Fruit fly (Drosophila melanogaster): Measurements from ENCODE around the gene Ilp7.

Ilp7 gene

DNA sequence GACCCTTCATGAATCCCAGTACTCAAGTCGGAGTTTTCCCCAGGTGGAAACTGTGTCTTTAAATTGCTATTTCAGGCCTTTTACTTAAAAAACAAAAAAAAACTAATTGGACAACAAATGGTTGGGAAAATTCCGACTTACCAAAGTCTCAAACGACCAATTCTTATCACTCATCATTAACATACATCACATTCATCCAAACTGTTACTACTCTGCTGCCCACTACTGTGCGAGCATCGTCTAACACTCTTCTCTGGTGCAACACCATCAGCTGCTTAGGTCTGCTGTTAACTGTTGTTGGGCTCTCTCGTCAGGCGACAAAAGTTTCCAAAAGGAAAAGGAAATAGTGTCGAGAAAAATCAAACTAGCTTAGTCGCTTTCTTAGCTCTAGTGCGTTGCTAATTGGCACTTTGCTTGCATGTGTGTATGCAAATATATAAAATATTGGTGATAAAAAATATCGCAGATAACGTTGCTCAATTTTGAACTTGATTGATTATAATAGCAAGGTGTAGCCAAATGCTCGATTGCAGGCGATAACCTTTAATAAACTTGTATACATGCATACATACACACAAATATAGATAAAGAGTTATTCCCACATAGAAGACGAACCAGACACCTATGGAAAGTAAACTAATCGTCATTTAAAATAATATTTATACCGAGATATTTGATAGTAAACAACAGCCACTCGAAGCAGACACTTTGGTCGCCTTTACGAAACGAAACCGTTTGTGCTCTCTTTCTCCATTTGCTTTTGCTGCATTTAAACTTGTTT, 26.8 kb downstream of the Ilp7 start (continued):
- TF ChIP-seq Sox102F (GFP tag; optimal IDR thresholded peaks at IDR 0.05) (peak; percentile 69), acj6 (GFP tag; optimal IDR thresholded peaks at IDR 0.05) (peak; percentile 71), pdm3 (GFP tag; optimal IDR thresholded peaks at IDR 0.05) (peak; percentile 77), dac (GFP tag; optimal IDR thresholded peaks at IDR 0.05) (peak; percentile 70), Smox (GFP tag; optimal IDR thresholded peaks at IDR 0.05) (peak; percentile 77), salr (GFP tag; optimal IDR thresholded peaks at IDR 0.05) (peak in 1 of 2 experiments; percentile 84), CG34406 (GFP tag; optimal IDR thresholded peaks at IDR 0.05) (peak; percentile 42), fkh (GFP tag; optimal IDR thresholded peaks at IDR 0.05) (peak; percentile 68), cyc (GFP tag; optimal IDR thresholded peaks at IDR 0.05) (peak; percentile 70), Eip93F (GFP tag; optimal IDR thresholded peaks at IDR 0.05) (no peak), Eip78C (GFP tag) (peak; percentile 92), Gug (GFP tag; IDR thresholded peaks at IDR 0.05) (no peak), Sox14 (GFP tag; optimal IDR thresholded peaks at IDR 0.05) (peak; percentile 70), vri (GFP tag; optimal IDR thresholded peaks at IDR 0.05) (peak; percentile 40), CG8632 (GFP tag; optimal IDR thresholded peaks at IDR 0.05) (peak; percentile 63), CG1621 (tag; optimal IDR thresholded peaks at IDR 0.05) (no peak), CG6276 (GFP tag; optimal IDR thresholded peaks at IDR 0.05) (peak; percentile 76), Blimp-1 (GFP tag; optimal IDR thresholded peaks at IDR 0.05) (peak; percentile 12), CG6854 (GFP tag; optimal IDR thresholded peaks at IDR 0.05) (no peak), CG11294 (GFP tag; IDR thresholded peaks at IDR 0.05) (peak; percentile 5; the same call in 1 of the 2 replicates), Ets96B (tag; optimal IDR thresholded peaks at IDR 0.05) (peak; percentile 41), lz (GFP tag; optimal IDR thresholded peaks at IDR 0.05) (peak; percentile 75), ss (GFP tag; optimal IDR thresholded peaks at IDR 0.05) (peak in 1 of 2 experiments; percentile 6)

DNA sequence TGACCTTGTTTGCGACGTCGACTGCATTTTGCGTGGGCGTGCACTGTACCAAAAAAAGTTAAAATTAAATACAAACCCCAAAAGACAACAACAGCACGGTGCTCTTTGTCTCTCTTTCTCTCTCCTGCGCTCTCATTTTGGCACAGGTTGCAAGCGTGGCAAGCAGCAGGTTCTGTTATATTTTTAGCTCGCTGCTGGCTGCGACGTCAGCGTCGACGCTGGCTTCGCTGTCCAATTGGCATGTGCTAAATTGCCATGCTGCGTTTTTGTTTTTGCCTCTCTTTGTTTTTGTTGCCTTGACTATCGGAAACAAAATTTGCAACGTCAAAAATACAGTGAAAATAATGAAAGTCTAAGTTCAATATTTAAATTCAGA, 27.3 kb downstream of the Ilp7 start:
- no peak for TF ChIP-seq CG4318 (GFP tag; optimal IDR thresholded peaks at IDR 0.05)
- no peak for TF ChIP-seq CG6792 (GFP tag; optimal IDR thresholded peaks at IDR 0.05)
- no peak for TF ChIP-seq CG31627 (GFP tag; optimal IDR thresholded peaks at IDR 0.05)
- TF ChIP-seq CG11762 (GFP tag; optimal IDR thresholded peaks at IDR 0.05; ENCODE audit: insufficient read depth): no peak
- TF ChIP-seq fkh (GFP tag; optimal IDR thresholded peaks at IDR 0.05): no peak
- no peak for TF ChIP-seq Eip93F (GFP tag; optimal IDR thresholded peaks at IDR 0.05)
- TF ChIP-seq dac (GFP tag; optimal IDR thresholded peaks at IDR 0.05): no peak
- TF ChIP-seq CG9139 (GFP tag; optimal IDR thresholded peaks at IDR 0.05): no peak
- no peak for TF ChIP-seq CG10631 (GFP tag; optimal IDR thresholded peaks at IDR 0.05)
- no peak for TF ChIP-seq achi (GFP tag; optimal IDR thresholded peaks at IDR 0.05)
- no peak for TF ChIP-seq eg (GFP tag; IDR thresholded peaks at IDR 0.05)
- no peak for TF ChIP-seq Sox14 (GFP tag; optimal IDR thresholded peaks at IDR 0.05)
- TF ChIP-seq CG3919 (GFP tag; optimal IDR thresholded peaks at IDR 0.05): no peak
- no peak for TF ChIP-seq salr (GFP tag; optimal IDR thresholded peaks at IDR 0.05)
- TF ChIP-seq svp (GFP tag): no peak
- no peak for TF ChIP-seq Hr4 (GFP tag; optimal IDR thresholded peaks at IDR 0.05)
- no peak for TF ChIP-seq fd85E (GFP tag; optimal IDR thresholded peaks at IDR 0.05)
- no peak for TF ChIP-seq Ets21C (GFP tag; optimal IDR thresholded peaks at IDR 0.05)

DNA sequence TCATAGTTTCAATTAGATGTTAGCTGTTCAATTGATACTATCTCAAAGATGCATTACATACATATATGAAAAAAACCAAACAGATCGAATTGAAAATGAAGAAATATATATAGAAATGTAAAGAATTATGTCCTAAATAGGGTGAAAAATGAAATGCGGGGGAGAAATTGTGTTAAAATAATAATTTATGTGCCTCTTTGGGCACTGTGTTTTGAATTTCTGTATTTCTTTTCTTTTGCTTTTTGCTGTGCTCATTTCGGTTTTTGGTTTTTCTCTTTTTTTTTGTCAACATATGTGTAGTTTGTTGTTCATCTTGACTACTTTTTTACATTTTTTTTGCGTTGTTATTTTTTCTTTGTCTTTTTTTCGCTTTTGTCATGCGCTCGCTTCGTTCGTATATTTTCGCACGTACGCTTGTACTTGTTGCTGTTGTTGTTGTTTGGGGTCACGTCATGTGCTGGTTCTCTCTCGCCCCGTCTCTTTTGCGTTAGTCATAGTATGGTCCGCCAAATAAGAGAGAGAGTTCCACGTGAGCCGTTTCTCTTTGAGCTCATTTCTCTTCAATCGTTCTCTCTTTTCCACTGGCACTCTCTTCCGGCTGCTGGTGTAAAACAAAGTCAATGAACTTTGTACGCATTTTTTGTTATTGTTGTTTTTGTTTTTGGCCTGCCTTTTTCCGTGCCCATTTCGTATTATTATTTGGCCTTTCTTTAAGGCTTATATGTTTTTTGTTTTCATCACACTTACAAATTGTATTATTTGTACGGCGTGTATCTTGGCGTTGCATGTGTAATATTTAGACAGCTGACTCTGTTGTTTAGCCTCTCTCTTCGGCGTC, 27.9 kb downstream of the Ilp7 start:
- TF ChIP-seq fd59A (GFP tag; optimal IDR thresholded peaks at IDR 0.05): peak; percentile 79
- peak; percentile 93 for TF ChIP-seq OdsH (GFP tag; optimal IDR thresholded peaks at IDR 0.05)
- TF ChIP-seq achi (GFP tag; optimal IDR thresholded peaks at IDR 0.05): peak; percentile 58
- peak; percentile 88 for TF ChIP-seq acj6 (GFP tag; optimal IDR thresholded peaks at IDR 0.05)
- TF ChIP-seq CG9139 (GFP tag; optimal IDR thresholded peaks at IDR 0.05): peak; percentile 85
- peak; percentile 15 for TF ChIP-seq cyc (GFP tag; optimal IDR thresholded peaks at IDR 0.05)
- TF ChIP-seq CG10631 (GFP tag; optimal IDR thresholded peaks at IDR 0.05): peak; percentile 87
- TF ChIP-seq CG8119 (GFP tag; IDR thresholded peaks at IDR 0.05): peak; percentile 94
- no peak for TF ChIP-seq fkh (GFP tag; optimal IDR thresholded peaks at IDR 0.05)
- TF ChIP-seq Ets96B (tag; optimal IDR thresholded peaks at IDR 0.05): peak; percentile 61
- no peak for TF ChIP-seq Hr38 (GFP tag; optimal IDR thresholded peaks at IDR 0.05)
- peak; percentile 33 for TF ChIP-seq CG11762 (GFP tag; optimal IDR thresholded peaks at IDR 0.05; ENCODE audit: insufficient read depth)
- peak; percentile 87 for TF ChIP-seq CG6808 (GFP tag; optimal IDR thresholded peaks at IDR 0.05)
- peak; percentile 89 for TF ChIP-seq CG15336 (GFP tag; IDR thresholded peaks at IDR 0.05)
- peak; percentile 85 for TF ChIP-seq Smox (GFP tag; optimal IDR thresholded peaks at IDR 0.05)
- peak; percentile 82 for TF ChIP-seq lz (GFP tag; optimal IDR thresholded peaks at IDR 0.05)
- TF ChIP-seq topi (GFP tag; optimal IDR thresholded peaks at IDR 0.05): no peak
- peak; percentile 88 for TF ChIP-seq CG34406 (GFP tag; optimal IDR thresholded peaks at IDR 0.05)
- peak; percentile 77 for TF ChIP-seq Gug (GFP tag; IDR thresholded peaks at IDR 0.05)
- TF ChIP-seq CG8632 (GFP tag; optimal IDR thresholded peaks at IDR 0.05): peak; percentile 74
- TF ChIP-seq Met (GFP tag; optimal IDR thresholded peaks at IDR 0.05): peak; percentile 85
